Fruit fly (Drosophila melanogaster) S2 (cell line): ENCODE measurements around the gene CG15628.

Source experiments
- CG8478 ChIP-seq: fragments of >200 bp; optimal IDR thresholded peaks from 2 replicates; lab custom pipeline; 2018
- CTCF ChIP-seq, 2 experiments: fragments of >200 bp; optimal IDR thresholded peaks; 2 replicates each; lab custom pipeline; 2018

CG15628 gene

DNA sequence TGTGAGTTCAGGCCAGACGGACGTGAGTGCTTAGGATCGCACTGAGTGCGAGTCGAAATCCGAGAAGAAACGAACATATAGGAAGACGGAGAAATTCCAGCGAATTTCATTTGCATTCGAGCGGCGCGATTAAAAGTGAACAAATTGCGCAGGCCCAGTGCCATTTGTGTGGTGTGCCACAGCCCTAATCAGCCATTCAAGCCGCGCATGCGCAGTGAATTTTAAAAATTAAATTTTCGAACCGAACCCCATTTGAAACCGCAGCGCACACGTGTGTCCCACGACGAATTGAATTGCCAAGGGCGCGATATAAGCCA, 8.6 kb upstream of the CG15628 start:
- no peak for TF ChIP-seq CTCF (optimal IDR thresholded peaks at IDR 0.05; lab: Kevin White, UChicago)
- TF ChIP-seq CG8478 (lab: Kevin White, UChicago) = no peak

DNA sequence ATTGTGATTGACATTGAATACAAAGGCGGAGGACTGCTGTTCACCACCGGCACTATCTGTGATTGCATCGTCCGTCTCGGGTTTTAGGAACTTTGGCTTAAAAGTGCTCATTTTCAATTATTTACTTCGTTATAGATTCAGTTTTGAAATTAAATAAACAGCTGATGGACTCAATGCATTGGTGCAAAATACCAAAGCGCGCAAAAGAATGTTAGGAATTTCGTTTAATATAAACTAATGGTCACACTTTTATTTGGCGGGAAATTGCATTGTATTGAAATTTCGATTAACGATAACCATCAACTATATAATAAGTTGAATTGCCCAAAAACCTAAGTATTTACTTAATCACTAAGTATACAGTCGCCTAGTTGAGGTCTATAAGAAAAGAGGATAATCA, 3.5 kb upstream of the CG15628 start, which contains the start of gene CG3225:
Gene CG3225, minus strand, starts transcription at position 190 of the 400 bp plus-strand sequence.
- TF ChIP-seq CG8478 (lab: Kevin White, UChicago) (no peak), CTCF (optimal IDR thresholded peaks at IDR 0.05; lab: Kevin White, UChicago) (no peak)

DNA sequence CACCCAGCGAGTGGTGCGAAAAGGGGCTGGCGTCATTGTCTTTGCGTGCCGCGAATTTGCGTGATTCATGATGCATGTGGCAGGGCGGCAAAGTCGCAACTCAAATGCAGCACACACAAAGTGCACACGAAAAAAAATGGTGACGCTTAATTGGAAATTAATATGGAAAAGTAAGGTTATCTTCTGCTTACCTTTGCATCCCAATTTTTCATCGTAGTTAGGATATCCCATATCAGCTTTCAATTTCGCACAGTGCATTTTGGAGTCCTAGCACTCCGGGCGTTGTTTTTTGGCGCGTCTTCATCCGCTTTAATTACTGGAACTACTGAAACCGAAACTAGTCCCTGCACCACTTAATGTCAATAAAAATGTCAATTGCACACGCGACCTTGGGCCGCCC, 1.6 kb upstream of the CG15628 start:
- TF ChIP-seq CG8478 (lab: Kevin White, UChicago) (no peak), CTCF (optimal IDR thresholded peaks at IDR 0.05; lab: Kevin White, UChicago) (no peak)

DNA sequence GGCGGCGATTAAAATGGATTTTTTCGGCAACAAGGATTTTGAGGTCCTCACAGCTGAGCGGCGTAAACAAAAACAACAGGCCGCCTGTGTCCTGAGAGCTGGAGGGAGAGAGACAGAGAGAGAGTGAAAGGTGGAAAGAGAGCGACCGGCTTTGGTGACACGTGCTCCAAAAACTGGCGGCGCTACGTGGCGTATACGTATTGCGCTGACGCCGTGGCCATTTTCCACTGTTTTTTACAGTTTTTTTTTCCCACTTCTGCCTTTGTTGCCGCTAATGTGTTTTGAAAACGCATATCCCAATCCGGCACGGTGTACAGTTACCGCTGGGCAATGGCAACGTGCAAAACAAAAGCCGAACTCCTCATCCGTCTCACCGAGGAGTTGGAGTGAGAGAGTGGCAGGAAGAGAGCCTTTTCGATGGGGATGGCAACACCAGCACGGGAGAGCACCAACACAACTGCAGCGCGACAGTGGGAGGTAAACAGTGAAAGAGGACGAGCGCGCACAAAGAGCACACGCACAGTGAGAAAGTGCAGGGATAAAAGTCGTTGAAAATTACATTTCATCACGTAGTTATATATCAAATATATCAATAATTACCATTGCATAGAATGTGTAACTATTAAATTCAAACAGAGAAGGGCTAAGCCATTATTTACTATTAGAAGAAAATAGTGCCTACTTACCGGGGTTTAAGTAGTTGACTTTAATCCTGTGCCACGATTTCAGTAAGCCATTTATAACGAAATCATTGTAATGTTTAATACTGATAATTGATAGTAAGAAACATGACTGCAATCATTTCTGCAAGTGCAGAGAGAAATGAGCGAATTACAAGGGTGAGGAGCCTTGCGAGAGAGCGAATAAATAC, 891 bp upstream of the CG15628 start:
- TF ChIP-seq CG8478 (lab: Kevin White, UChicago) = no peak
- no peak for TF ChIP-seq CTCF (optimal IDR thresholded peaks at IDR 0.05; lab: Kevin White, UChicago)

DNA sequence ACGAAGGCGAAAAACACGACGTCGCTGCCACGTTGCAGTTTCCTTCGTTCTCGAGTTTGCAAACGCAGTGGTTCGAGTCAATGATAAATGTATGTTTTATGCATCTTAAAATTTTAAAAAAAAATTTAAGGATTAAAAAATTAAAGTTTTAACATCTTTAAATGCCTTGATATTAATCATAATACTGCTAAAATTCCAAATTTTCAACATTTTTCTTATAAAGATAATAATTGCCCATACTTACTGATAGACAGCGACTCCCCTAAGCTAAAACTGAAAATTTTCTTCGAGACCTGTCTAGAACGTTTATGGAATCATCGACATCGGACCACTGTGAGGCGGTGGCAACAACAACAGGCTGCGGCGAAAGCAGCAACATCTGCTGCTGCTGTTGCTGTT, 256 bp upstream of the CG15628 start:
- TF ChIP-seq CG8478 (lab: Kevin White, UChicago) (no peak), CTCF (optimal IDR thresholded peaks at IDR 0.05; lab: Kevin White, UChicago) (no peak)

DNA sequence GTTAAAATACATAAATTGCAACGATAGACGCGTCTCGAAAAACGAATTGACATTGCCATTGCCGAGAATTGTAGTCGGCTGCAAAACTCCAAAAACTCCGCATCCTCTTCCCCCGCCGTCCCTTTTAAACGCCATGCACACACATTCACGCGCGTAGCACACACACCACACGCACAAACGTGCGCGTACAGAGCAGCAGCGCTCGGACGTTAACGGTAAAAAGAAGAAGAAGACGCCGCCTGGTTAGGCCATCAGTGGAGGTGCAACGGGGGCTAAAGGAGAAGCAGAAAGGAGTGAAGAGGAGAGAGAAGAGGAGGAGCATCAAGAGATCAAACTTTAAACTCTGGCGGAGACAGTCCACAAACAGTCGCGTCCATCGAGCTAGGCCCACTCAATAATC, 684 bp downstream of the CG15628 start:
- TF ChIP-seq CG8478 (lab: Kevin White, UChicago) (no peak), CTCF (optimal IDR thresholded peaks at IDR 0.05; lab: Kevin White, UChicago) (no peak)

DNA sequence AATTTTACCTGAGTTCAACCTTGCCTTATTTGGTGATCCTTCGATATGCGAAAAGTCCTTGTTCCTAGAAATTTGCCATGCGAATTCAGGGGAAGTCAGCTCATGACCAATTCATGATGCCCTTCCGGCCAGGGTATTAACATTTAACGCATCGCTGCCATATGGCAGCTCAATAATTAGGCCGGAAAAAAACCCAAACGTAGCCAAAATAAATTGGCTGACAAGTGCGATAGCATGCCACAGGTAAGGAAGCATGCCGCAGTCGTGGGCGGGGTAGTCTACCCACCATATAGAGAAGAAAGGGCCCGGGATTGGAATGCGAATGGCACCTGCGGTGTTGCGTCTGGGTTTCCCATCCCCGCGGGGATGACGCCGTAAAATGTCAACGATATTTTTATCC, 2.2 kb downstream of the CG15628 start:
- no peak for TF ChIP-seq CG8478 (lab: Kevin White, UChicago)
- no peak for TF ChIP-seq CTCF (optimal IDR thresholded peaks at IDR 0.05; lab: Kevin White, UChicago)

DNA sequence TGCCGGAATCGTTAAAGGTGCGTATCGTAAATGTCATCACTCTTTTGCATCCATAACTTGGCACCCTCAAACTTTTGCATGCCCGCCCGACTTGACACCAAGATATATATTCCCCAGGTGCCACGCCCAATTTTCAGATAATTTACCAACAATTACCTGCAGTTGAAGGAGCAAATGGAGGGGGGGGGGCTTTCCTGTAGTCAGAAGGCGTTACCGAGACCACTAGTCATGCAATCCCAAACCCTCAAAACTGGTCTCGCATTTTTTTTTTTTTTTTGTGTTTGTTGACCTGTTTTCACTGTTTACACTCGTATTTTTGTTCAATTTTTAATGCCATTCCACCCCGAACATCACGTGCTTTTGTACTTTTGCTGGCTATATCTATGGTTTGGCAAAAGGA, 4.1 kb downstream of the CG15628 start:
- TF ChIP-seq CG8478 (lab: Kevin White, UChicago) = no peak
- no peak for TF ChIP-seq CTCF (optimal IDR thresholded peaks at IDR 0.05; lab: Kevin White, UChicago)

DNA sequence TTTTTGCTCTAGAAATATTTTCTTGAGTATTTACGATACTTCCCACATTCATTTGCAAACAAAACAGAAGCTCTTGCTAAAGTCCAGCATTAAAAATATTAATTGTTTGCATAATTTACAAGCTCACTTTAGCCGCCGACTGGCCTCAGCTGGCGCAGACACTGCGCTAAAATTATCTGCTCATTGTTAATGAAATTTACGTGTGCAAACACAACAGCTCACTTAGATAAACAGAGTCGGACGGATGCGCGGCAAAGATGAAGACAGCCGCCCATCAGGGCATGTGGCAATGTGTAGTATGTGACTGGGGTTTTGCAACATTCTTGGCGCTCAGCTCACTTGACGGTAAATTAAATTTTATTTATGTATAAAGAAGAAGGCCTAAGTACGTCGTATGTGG, 7.5 kb downstream of the CG15628 start:
- TF ChIP-seq CG8478 (lab: Kevin White, UChicago) = no peak
- TF ChIP-seq CTCF (optimal IDR thresholded peaks at IDR 0.05; lab: Kevin White, UChicago) = no peak

DNA sequence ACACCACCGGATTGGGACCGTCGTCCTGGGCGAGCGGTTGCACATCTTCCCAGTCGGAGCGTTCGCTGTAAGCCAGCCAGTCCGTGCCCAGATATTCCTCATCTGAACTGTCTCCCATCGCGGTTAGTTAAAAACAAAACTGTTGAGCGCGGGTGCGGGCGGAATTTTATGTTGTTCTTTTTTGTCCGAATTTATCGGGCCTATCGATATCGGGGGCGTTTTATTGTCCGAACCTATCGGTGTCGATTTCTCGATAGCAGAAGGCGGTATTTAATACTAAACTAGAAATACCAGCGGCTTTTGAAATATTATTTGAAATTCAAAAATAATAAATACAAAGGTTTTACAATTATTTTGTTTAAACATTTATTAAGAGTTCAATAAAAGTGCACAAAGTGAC, 8.9 kb downstream of the CG15628 start, which contains the start of gene Fnta:
Gene Fnta, minus strand, starts transcription at position 204 of the 400 bp plus-strand sequence.
- TF ChIP-seq CG8478 (lab: Kevin White, UChicago) (no peak), CTCF (optimal IDR thresholded peaks at IDR 0.05; lab: Kevin White, UChicago) (no peak)

DNA sequence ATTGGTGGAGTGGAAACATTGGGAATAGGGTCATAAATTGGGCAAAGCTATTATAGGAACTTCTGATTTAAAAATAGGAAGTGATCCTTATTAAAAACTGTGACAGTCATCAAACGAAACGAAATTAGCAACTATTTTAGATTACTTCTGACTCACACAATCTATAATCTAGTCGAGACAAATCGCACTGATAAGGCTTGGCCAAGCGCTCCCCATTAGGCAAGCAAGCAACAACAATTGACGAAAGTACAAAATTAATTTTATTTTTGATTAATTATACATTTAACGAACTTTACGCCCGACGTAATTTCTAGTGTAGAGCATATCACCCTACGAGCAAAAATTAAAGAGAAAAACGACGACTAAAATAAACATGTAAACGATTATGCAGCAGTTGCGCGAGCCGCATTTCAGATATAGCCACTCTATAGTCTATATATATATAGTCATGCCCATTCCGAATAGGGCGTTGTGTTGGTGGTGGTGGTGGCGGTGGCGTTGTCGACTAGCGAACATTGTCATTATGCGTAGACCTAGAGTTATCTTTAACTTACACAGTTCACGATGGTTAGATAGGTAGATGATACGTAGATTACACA, 13.6 kb downstream of the CG15628 start, which contains the start of gene Ir25a:
Gene Ir25a, minus strand, starts transcription at position 210 of the 599 bp plus-strand sequence.
- TF ChIP-seq CG8478 (lab: Kevin White, UChicago) (no peak), CTCF (optimal IDR thresholded peaks at IDR 0.05; lab: Kevin White, UChicago) (no peak)

DNA sequence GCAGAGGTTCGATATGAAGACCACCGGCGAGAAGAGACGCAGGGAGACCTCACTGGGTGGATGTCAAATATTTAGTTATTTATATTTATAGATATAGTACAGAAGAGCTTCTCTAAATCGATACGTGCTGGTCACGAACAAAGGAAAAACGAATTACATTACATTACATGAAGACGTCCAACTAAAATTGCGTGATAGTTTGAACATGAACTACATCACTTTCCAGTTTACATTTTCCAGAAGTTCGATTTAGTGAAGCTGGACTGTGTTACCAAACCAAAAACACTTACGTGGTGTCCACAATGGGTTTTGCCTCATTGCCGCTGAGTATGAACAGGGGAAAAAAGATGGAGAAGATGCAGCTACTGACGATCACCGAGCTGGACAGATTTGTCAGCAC, 14.6 kb downstream of the CG15628 start:
- no peak for TF ChIP-seq CTCF (optimal IDR thresholded peaks at IDR 0.05; lab: Kevin White, UChicago)
- TF ChIP-seq CG8478 (lab: Kevin White, UChicago) = no peak

DNA sequence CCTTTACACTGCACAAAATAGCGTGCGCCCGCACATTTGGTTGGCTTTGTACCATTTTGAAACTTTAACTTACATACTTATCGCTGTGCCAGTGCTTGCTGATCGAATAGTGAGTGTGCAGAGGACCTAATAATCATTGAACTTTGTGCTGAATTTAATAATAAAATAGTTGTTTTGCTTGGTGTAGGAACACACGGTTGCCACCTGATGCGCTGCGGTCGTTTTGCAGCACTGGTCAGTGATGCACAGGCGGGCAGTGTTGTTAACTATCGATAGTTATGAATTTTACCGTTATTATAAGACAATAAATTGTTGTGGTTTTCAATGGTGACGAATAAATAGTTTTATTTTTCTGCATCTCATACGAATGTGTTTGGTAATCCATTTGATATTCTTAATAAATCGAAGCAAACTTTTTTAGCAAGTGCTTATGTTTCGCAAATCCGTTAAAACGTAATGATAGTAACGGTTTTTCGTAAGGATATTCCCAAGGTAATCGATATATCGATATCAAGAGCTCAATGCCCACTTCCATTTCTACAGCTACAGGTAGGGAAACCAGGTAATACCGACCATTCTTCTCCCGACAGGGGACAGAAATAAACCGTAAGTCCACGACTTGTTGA, 16.3 kb downstream of the CG15628 start, which contains the start of the genes tank and CG12194:
Gene tank, minus strand, starts transcription at position 228 of the 626 bp plus-strand sequence.
Gene CG12194, plus strand, starts transcription at position 576 of the 626 bp plus-strand sequence.
- no peak for TF ChIP-seq CTCF (optimal IDR thresholded peaks at IDR 0.05; lab: Kevin White, UChicago)
- TF ChIP-seq CG8478 (lab: Kevin White, UChicago) = no peak

DNA sequence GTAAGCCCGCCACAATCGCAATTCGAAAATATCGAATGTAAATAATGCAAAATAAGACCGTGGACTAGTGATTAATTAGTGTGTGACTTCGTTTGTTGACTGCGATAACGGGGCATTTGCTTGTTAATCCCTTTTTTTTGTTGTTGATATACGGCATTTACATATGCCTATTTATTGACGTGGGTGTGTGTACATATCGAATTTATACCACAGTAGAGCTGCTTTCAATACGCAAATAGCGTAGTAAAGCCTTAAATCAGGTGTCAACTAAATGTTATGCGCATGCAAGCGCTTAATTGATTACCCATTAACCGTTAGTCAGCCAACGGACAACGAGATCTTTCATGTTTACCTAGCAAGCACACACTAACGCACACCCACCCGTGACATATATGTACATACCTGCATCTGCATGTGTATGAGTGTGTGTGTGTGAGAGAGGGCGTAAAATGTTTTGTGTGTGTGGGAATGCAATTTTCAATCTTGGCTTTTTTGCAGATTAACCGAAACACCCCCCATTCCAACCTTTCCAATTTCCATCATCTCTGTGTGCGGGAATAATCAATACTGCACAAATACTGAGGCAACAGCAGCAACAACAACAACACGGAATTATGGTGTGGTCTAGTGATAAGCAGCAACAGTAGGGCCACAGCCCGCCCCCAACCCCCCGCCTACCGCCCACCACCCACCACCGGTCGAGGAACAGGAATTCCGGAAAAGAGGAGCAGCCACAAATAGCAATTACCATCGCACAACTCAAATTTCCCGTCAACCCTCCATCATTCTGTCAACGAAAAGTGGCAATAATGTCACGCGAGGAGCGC, 17.1 kb downstream of the CG15628 start:
- no peak for TF ChIP-seq CTCF (optimal IDR thresholded peaks at IDR 0.05; lab: Kevin White, UChicago)
- no peak for TF ChIP-seq CG8478 (lab: Kevin White, UChicago)
